Worm (Caenorhabditis elegans): Measurements from ENCODE around the gene F43C11.2.

F43C11.2 gene

ce11 chrII:2378465-2379009 is 24.0 kb downstream of the F43C11.2 start:
- TF ChIP-seq madf-2 (tag; optimal IDR thresholded peaks at IDR 0.05) = no peak
- peak; percentile 100 for TF ChIP-seq elt-2 (tag; optimal IDR thresholded peaks at IDR 0.05)
- peak; percentile 36 for TF ChIP-seq elt-4 (tag; optimal IDR thresholded peaks at IDR 0.05)
- TF ChIP-seq pqm-1 (tag; optimal IDR thresholded peaks at IDR 0.05) = peak; percentile 98
- no peak for TF ChIP-seq hlh-15 (tag; optimal IDR thresholded peaks at IDR 0.05)
- no peak for TF ChIP-seq hlh-6 (tag; optimal IDR thresholded peaks at IDR 0.05)
- TF ChIP-seq zip-5 (tag; optimal IDR thresholded peaks at IDR 0.05) = peak; percentile 70
- no peak for TF ChIP-seq pax-1 (tag; optimal IDR thresholded peaks at IDR 0.05)
- TF ChIP-seq ets-4 (tag; optimal IDR thresholded peaks at IDR 0.05) = peak; percentile 57
- TF ChIP-seq fax-1 (tag; optimal IDR thresholded peaks at IDR 0.05) = no peak
- TF ChIP-seq pat-9 (tag; optimal IDR thresholded peaks at IDR 0.05) = no peak
- TF ChIP-seq ceh-30 (tag; optimal IDR thresholded peaks at IDR 0.05) = no peak
- no peak for TF ChIP-seq hlh-8 (tag; optimal IDR thresholded peaks at IDR 0.05)
- TF ChIP-seq lim-6 (tag; optimal IDR thresholded peaks at IDR 0.05) = no peak

ce11 chrII:2379673-2380072 is 25.1 kb downstream of the F43C11.2 start:
- no peak for TF ChIP-seq ahr-1 (tag; optimal IDR thresholded peaks at IDR 0.05)
- TF ChIP-seq tbx-7 (tag; optimal IDR thresholded peaks at IDR 0.05) = no peak
- TF ChIP-seq eyg-1 (tag; optimal IDR thresholded peaks at IDR 0.05) = no peak
- TF ChIP-seq ceh-22 (tag; optimal IDR thresholded peaks at IDR 0.05) = no peak
- no peak for TF ChIP-seq dve-1 (tag; optimal IDR thresholded peaks at IDR 0.05)
- TF ChIP-seq C08G9.2 (tag; optimal IDR thresholded peaks at IDR 0.05) = no peak
- no peak for TF ChIP-seq ceh-9 (tag; optimal IDR thresholded peaks at IDR 0.05)
- TF ChIP-seq che-1 (tag; optimal IDR thresholded peaks at IDR 0.05) = no peak
- TF ChIP-seq K09A11.1 (tag; optimal IDR thresholded peaks at IDR 0.05; ENCODE audit: insufficient read depth) = no peak
- no peak for TF ChIP-seq fkh-10 (GFP tag; optimal IDR thresholded peaks at IDR 0.05)
- no peak for TF ChIP-seq K02D7.2 (tag; optimal IDR thresholded peaks at IDR 0.05)
- TF ChIP-seq ceh-6 (GFP tag; optimal IDR thresholded peaks at IDR 0.05) = no peak
- TF ChIP-seq ets-4 (tag; optimal IDR thresholded peaks at IDR 0.05) = no peak
- TF ChIP-seq T23F11.4 (GFP tag; optimal IDR thresholded peaks at IDR 0.05) = no peak
- TF ChIP-seq pha-2 (tag; optimal IDR thresholded peaks at IDR 0.05) = no peak
- no peak for TF ChIP-seq hlh-15 (tag; optimal IDR thresholded peaks at IDR 0.05)
- TF ChIP-seq ttx-3 (tag; optimal IDR thresholded peaks at IDR 0.05) = no peak
- TF ChIP-seq pag-3 (tag; optimal IDR thresholded peaks at IDR 0.05; ENCODE audit: borderline replicate concordance) = no peak
- TF ChIP-seq sdc-2 (tag; optimal IDR thresholded peaks at IDR 0.05) = no peak

- TF ChIP-seq npax-4 (tag; optimal IDR thresholded peaks at IDR 0.05) (no peak), lin-11 (tag; optimal IDR thresholded peaks at IDR 0.05) (no peak), unc-3 (GFP tag; conservative IDR thresholded peaks at IDR 0.05) (no peak), unc-3 (tag; optimal IDR thresholded peaks at IDR 0.05) (no peak), nfya-1 (tag; optimal IDR thresholded peaks at IDR 0.05) (peak; percentile 6), fax-1 (tag; optimal IDR thresholded peaks at IDR 0.05) (no peak)
These were observed 25.6 kb downstream of the F43C11.2 start, which contains the start of gene F16G10.7 for ce11 chrII:2380174-2380573. TSS of gene F16G10.7 (minus strand) at chrII:2380274.

- TF ChIP-seq nfya-1 (tag; optimal IDR thresholded peaks at IDR 0.05) (no peak), ceh-31 (tag; optimal IDR thresholded peaks at IDR 0.05) (no peak), lim-6 (tag; optimal IDR thresholded peaks at IDR 0.05) (no peak), unc-86 (tag; optimal IDR thresholded peaks at IDR 0.05) (no peak), elt-4 (tag; optimal IDR thresholded peaks at IDR 0.05) (no peak), ceh-30 (tag; optimal IDR thresholded peaks at IDR 0.05) (no peak), T23F11.4 (GFP tag; optimal IDR thresholded peaks at IDR 0.05) (no peak), syd-9 (tag; optimal IDR thresholded peaks at IDR 0.05) (no peak), nhr-11 (tag; optimal IDR thresholded peaks at IDR 0.05) (no peak), lin-11 (tag; optimal IDR thresholded peaks at IDR 0.05) (no peak), C38D4.7 (GFP tag; optimal IDR thresholded peaks at IDR 0.05) (no peak)
These were observed 28.8 kb downstream of the F43C11.2 start, which contains the start of gene F16G10.8 for ce11 chrII:2383334-2383733. TSS of gene F16G10.8 (minus strand) at chrII:2383434.
